Fruit fly (Drosophila melanogaster) whole organism, embryonic: ENCODE results near the gene Amacr.
A peak's percentile ranks its signal among the peaks of the same experiment; 100 is the strongest.

Experiments
- Awh ChIP-seq: fragments of 200-800 bp; sonication (Bioruptor generic); IDR thresholded peaks from 2 replicates; pipeline ENCODE4, ENCODE4 v1.3.6; 2022; ENCODE audit warnings: missing biosample characterization, missing genetic modification characterization
- Bgb ChIP-seq: fragments of 200-800 bp; sonication (Bioruptor generic); IDR thresholded peaks from 2 replicates; pipeline ENCODE4 v1.3.6; 2022; ENCODE audit warnings: missing biosample characterization, missing genetic modification characterization; ENCODE audit not compliant: partially characterized antibody
- CG10147 ChIP-seq: fragments of 200-800 bp; sonication (Bioruptor generic); optimal IDR thresholded peaks from 2 replicates; lab custom pipeline; 2019; ENCODE audit warnings: missing biosample characterization, mild to moderate bottlenecking, missing genetic modification characterization, moderate library complexity
- CG10321 ChIP-seq: fragments of 200-800 bp; sonication (Bioruptor generic); IDR thresholded peaks from 2 replicates; pipeline ENCODE4 v1.3.6; 2022; ENCODE audit warnings: missing biosample characterization, missing genetic modification characterization
- CG11504 ChIP-seq: fragments of 200-800 bp; sonication (Bioruptor generic); optimal IDR thresholded peaks from 3 replicates; lab custom pipeline; 2019; ENCODE audit warnings: missing biosample characterization, mild to moderate bottlenecking, missing genetic modification characterization, moderate library complexity
- CG11560 ChIP-seq: fragments of 200-800 bp; sonication (Bioruptor generic); IDR thresholded peaks from 3 replicates; pipeline ENCODE4 v1.3.6; 2022; ENCODE audit warnings: missing biosample characterization, missing genetic modification characterization
- CG11695 ChIP-seq: fragments of 200-800 bp; sonication (Bioruptor generic); IDR thresholded peaks from 3 replicates; pipeline ENCODE4 v1.3.6; 2022; ENCODE audit warnings: missing biosample characterization, missing genetic modification characterization
- CG12104 ChIP-seq: fragments of 200-800 bp; sonication (Bioruptor generic); optimal IDR thresholded peaks from 3 replicates; lab custom pipeline; 2016; ENCODE audit warnings: missing biosample characterization, missing genetic modification characterization
- CG12769 ChIP-seq: fragments of 200-800 bp; sonication (Bioruptor generic); optimal IDR thresholded peaks from 2 replicates; lab custom pipeline; 2019; ENCODE audit warnings: missing biosample characterization, mild to moderate bottlenecking, missing genetic modification characterization, moderate library complexity
- CG12942 ChIP-seq: fragments of 200-800 bp; sonication (Bioruptor generic); optimal IDR thresholded peaks from 3 replicates; lab custom pipeline; 2016; ENCODE audit warnings: missing biosample characterization, missing genetic modification characterization
- CG14710 ChIP-seq: fragments of 200-800 bp; sonication (Bioruptor generic); optimal IDR thresholded peaks from 3 replicates; lab custom pipeline; 2019; ENCODE audit warnings: missing biosample characterization, mild to moderate bottlenecking, missing genetic modification characterization, moderate library complexity
- CG17568 ChIP-seq: fragments of 200-800 bp; sonication (Bioruptor generic); optimal IDR thresholded peaks from 2 replicates; lab custom pipeline; 2018; ENCODE audit warnings: missing biosample characterization, mild to moderate bottlenecking, missing genetic modification characterization, moderate library complexity
- CG17829 ChIP-seq: fragments of 200-800 bp; optimal IDR thresholded peaks from 2 replicates; lab custom pipeline; 2019; ENCODE audit warnings: missing biosample characterization, mild to moderate bottlenecking, missing genetic modification characterization, moderate library complexity
- CG31441 ChIP-seq: fragments of 200-800 bp; sonication (Bioruptor generic); IDR thresholded peaks from 2 replicates; pipeline ENCODE4 v1.3.6; 2022; ENCODE audit warnings: missing biosample characterization, missing genetic modification characterization
- CG32532 ChIP-seq: fragments of 200-800 bp; sonication (Bioruptor generic); IDR thresholded peaks from 2 replicates; pipeline ENCODE4 v1.3.6; 2022; ENCODE audit warnings: missing biosample characterization, missing genetic modification characterization
- CG4617 ChIP-seq: fragments of 200-800 bp; sonication (Bioruptor generic); optimal IDR thresholded peaks from 3 replicates; lab custom pipeline; 2016; ENCODE audit warnings: missing biosample characterization, missing genetic modification characterization, borderline replicate concordance
- CG4820 ChIP-seq: fragments of 200-800 bp; sonication (Bioruptor generic); optimal IDR thresholded peaks from 3 replicates; lab custom pipeline; 2016; ENCODE audit warnings: missing biosample characterization, missing genetic modification characterization
- CG6175 ChIP-seq: fragments of 200-800 bp; sonication (Bioruptor generic); IDR thresholded peaks from 3 replicates; pipeline ENCODE4 v1.3.6; 2022; ENCODE audit warnings: missing biosample characterization, missing genetic modification characterization
- CG6654 ChIP-seq: fragments of 200-800 bp; sonication (Bioruptor generic); optimal IDR thresholded peaks from 2 replicates; lab custom pipeline; 2017; ENCODE audit warnings: missing biosample characterization, mild to moderate bottlenecking, missing genetic modification characterization
- CG6689 ChIP-seq: fragments of 200-800 bp; sonication (Bioruptor generic); IDR thresholded peaks from 2 replicates; pipeline ENCODE4 v1.3.6; 2022; ENCODE audit warnings: missing biosample characterization, missing genetic modification characterization
- CG6765 ChIP-seq: fragments of 200-800 bp; sonication (Bioruptor generic); optimal IDR thresholded peaks from 3 replicates; lab custom pipeline; 2017; ENCODE audit warnings: missing biosample characterization, mild to moderate bottlenecking, missing genetic modification characterization
- CG7786 ChIP-seq: fragments of 200-800 bp; sonication (Bioruptor generic); optimal IDR thresholded peaks from 2 replicates; lab custom pipeline; 2016; ENCODE audit warnings: missing biosample characterization, missing genetic modification characterization
- Dad ChIP-seq: fragments of 200-800 bp; sonication (Bioruptor generic); optimal IDR thresholded peaks from 3 replicates; lab custom pipeline; 2016; ENCODE audit warnings: missing biosample characterization, missing genetic modification characterization
- Dfd ChIP-seq, 2 experiments: fragments of >200 bp; optimal IDR thresholded peaks; 2 replicates each; lab custom pipeline; 2017; ENCODE audit warnings: missing biosample characterization in 2 of 2, missing genetic modification characterization in 2 of 2
- E2f2 ChIP-seq: fragments of 200-800 bp; sonication (Bioruptor generic); IDR thresholded peaks from 2 replicates; pipeline ENCODE4 v1.3.6; 2022; ENCODE audit warnings: missing biosample characterization, missing genetic modification characterization
- Fer1 ChIP-seq: fragments of 200-800 bp; sonication (Bioruptor generic); optimal IDR thresholded peaks from 2 replicates; lab custom pipeline; 2017; ENCODE audit warnings: missing biosample characterization, mild to moderate bottlenecking, missing genetic modification characterization
- HLHmδ ChIP-seq: fragments of 200-800 bp; sonication (Bioruptor generic); optimal IDR thresholded peaks from 2 replicates; lab custom pipeline; 2018; ENCODE audit warnings: missing biosample characterization, mild to moderate bottlenecking, missing genetic modification characterization, moderate library complexity
- Hey ChIP-seq: fragments of 200-800 bp; sonication (Bioruptor generic); optimal IDR thresholded peaks from 3 replicates; lab custom pipeline; 2018; ENCODE audit warnings: missing biosample characterization, mild to moderate bottlenecking, missing genetic modification characterization
- MESR4 ChIP-seq: fragments of 200-800 bp; sonication (Bioruptor generic); optimal IDR thresholded peaks from 2 replicates; lab custom pipeline; 2018; ENCODE audit warnings: missing biosample characterization, mild to moderate bottlenecking, missing genetic modification characterization, moderate library complexity
- Max ChIP-seq: fragments of 200-800 bp; sonication (Bioruptor generic); optimal IDR thresholded peaks from 2 replicates; lab custom pipeline; 2016; ENCODE audit warnings: missing biosample characterization, mild to moderate bottlenecking, missing genetic modification characterization
- Oli ChIP-seq: fragments of 200-800 bp; sonication (Bioruptor generic); optimal IDR thresholded peaks from 2 replicates; lab custom pipeline; 2018; ENCODE audit warnings: missing biosample characterization, mild to moderate bottlenecking, missing genetic modification characterization, moderate library complexity
- Sin3A ChIP-seq: fragments of >200 bp; optimal IDR thresholded peaks from 2 replicates; lab custom pipeline; 2018
- ash1 ChIP-seq: fragments of 200-800 bp; sonication (Bioruptor generic); optimal IDR thresholded peaks from 2 replicates; lab custom pipeline; 2018; ENCODE audit warnings: missing biosample characterization, mild to moderate bottlenecking, missing genetic modification characterization
- cg ChIP-seq: fragments of 200-800 bp; sonication (Bioruptor generic); optimal IDR thresholded peaks from 3 replicates; lab custom pipeline; 2019; ENCODE audit warnings: missing biosample characterization, mild to moderate bottlenecking, missing genetic modification characterization, moderate library complexity
- croc ChIP-seq: fragments of 200-800 bp; sonication (Bioruptor generic); conservative IDR thresholded peaks from 3 replicates; pipeline ENCODE4 v1.3.6; 2022; ENCODE audit warnings: missing biosample characterization, missing genetic modification characterization
- cwo ChIP-seq: fragments of 200-800 bp; sonication (Bioruptor generic); optimal IDR thresholded peaks from 3 replicates; lab custom pipeline; 2017; ENCODE audit warnings: missing biosample characterization, missing genetic modification characterization, mild to moderate bottlenecking, moderate library complexity, missing genetic modification reagents
- ems ChIP-seq: fragments of 200-800 bp; sonication (Bioruptor generic); optimal IDR thresholded peaks from 3 replicates; lab custom pipeline; 2016; ENCODE audit warnings: missing biosample characterization, missing genetic modification characterization
- exex ChIP-seq: fragments of 200-800 bp; sonication (Bioruptor generic); optimal IDR thresholded peaks from 4 replicates; lab custom pipeline; 2018; ENCODE audit warnings: missing biosample characterization, mild to moderate bottlenecking, missing genetic modification characterization, moderate library complexity
- fru ChIP-seq: fragments of >200 bp; optimal IDR thresholded peaks from 2 replicates; lab custom pipeline; 2017
- gcm2 ChIP-seq: fragments of 200-800 bp; sonication (Bioruptor generic); optimal IDR thresholded peaks from 2 replicates; lab custom pipeline; 2016; ENCODE audit warnings: missing biosample characterization, missing genetic modification characterization
- grn ChIP-seq: fragments of 200-800 bp; sonication (Bioruptor generic); optimal IDR thresholded peaks from 3 replicates; lab custom pipeline; 2017; ENCODE audit warnings: missing biosample characterization, missing genetic modification characterization
- klu ChIP-seq: fragments of 200-800 bp; sonication (Bioruptor generic); IDR thresholded peaks from 2 replicates; pipeline ENCODE4 v1.3.6; 2022; ENCODE audit warnings: missing biosample characterization, missing genetic modification characterization
- lbe ChIP-seq: fragments of 200-800 bp; sonication (Bioruptor generic); optimal IDR thresholded peaks from 2 replicates; lab custom pipeline; 2016; ENCODE audit warnings: missing biosample characterization, mild to moderate bottlenecking, missing genetic modification characterization
- lmd ChIP-seq: fragments of 200-800 bp; sonication (Bioruptor generic); IDR thresholded peaks from 2 replicates; pipeline ENCODE4 v1.3.6; 2022; ENCODE audit warnings: missing biosample characterization, missing genetic modification characterization
- odd ChIP-seq: fragments of 200-800 bp; sonication (Bioruptor generic); optimal IDR thresholded peaks from 2 replicates; lab custom pipeline; 2017; ENCODE audit warnings: missing biosample characterization, mild to moderate bottlenecking, missing genetic modification characterization
- onecut ChIP-seq: fragments of 200-800 bp; sonication (Bioruptor generic); IDR thresholded peaks from 2 replicates; pipeline ENCODE4 v1.3.6; 2022; ENCODE audit warnings: missing biosample characterization, missing genetic modification characterization
- row ChIP-seq: fragments of 200-800 bp; sonication (Bioruptor generic); IDR thresholded peaks from 3 replicates; pipeline ENCODE4 v1.3.6; 2022; ENCODE audit warnings: missing biosample characterization, missing genetic modification characterization
- scrt ChIP-seq: fragments of 200-800 bp; sonication (Bioruptor generic); optimal IDR thresholded peaks from 2 replicates; lab custom pipeline; 2018; ENCODE audit warnings: missing biosample characterization, mild to moderate bottlenecking, missing genetic modification characterization, moderate library complexity
- sim ChIP-seq: fragments of 200-800 bp; sonication (Bioruptor generic); IDR thresholded peaks from 2 replicates; pipeline ENCODE4 v1.3.6; 2022; ENCODE audit warnings: missing biosample characterization, missing genetic modification characterization
- tap ChIP-seq: fragments of 200-800 bp; optimal IDR thresholded peaks from 3 replicates; lab custom pipeline; 2019; ENCODE audit warnings: missing biosample characterization, mild to moderate bottlenecking, missing genetic modification characterization, moderate library complexity
- ttk ChIP-seq: fragments of 200-800 bp; sonication (Bioruptor generic); IDR thresholded peaks from 2 replicates; pipeline ENCODE4 v2.1.2; 2022; ENCODE audit warnings: missing biosample characterization, missing genetic modification characterization
- zf30C ChIP-seq: fragments of 200-800 bp; sonication (Bioruptor generic); optimal IDR thresholded peaks from 3 replicates; lab custom pipeline; 2018; ENCODE audit warnings: missing biosample characterization, mild to moderate bottlenecking, missing genetic modification characterization

The Amacr gene

dm6 chr2L:20770242-20770769 is 18.2 kb upstream of the Amacr start, which contains the start of gene cad (continued):
- TF ChIP-seq onecut (GFP tag; lab: Robert Waterston, UW) (no peak), klu (GFP tag; lab: Robert Waterston, UW) (no peak), CG6175 (0 out of 3 replicates have a peak, but pooled peaks have one; percentile 19), Dad (no peak), CG10147 (GFP tag; lab: Kevin White, UChicago) (no peak), tap (no peak), HLHmδ (peak; percentile 3), CG17568 (no peak), Dfd (GFP tag; optimal IDR thresholded peaks at IDR 0.05; lab: Kevin White, UChicago) (no peak), E2f2 (GFP tag; lab: Robert Waterston, UW) (peak; percentile 20; the same call in 1 of the 2 replicates), CG11560 (no peak), CG7786 (no peak), CG4820 (GFP tag; lab: Kevin White, UChicago) (no peak), CG14710 (tag; lab: Kevin White, UChicago) (peak; percentile 9), exex (tag; lab: Kevin White, UChicago) (no peak), lbe (GFP tag; lab: Kevin White, UChicago) (peak; percentile 13), CG12942 (GFP tag; lab: Kevin White, UChicago) (no peak), Awh (GFP tag; lab: Robert Waterston, UW) (no peak), odd (GFP tag; lab: Kevin White, UChicago) (no peak), Max (GFP tag; lab: Kevin White, UChicago) (no peak), CG6689 (GFP tag; lab: Robert Waterston, UW) (0 out of 2 replicates have a peak, but pooled peaks have one; percentile 18), row (GFP tag; lab: Robert Waterston, UW) (no peak), croc (no peak), CG6654 (no peak), CG11695 (GFP tag; lab: Robert Waterston, UW) (no peak), CG32532 (GFP tag; lab: Robert Waterston, UW) (peak; percentile 52; the same call in 1 of the 2 replicates), scrt (GFP tag; lab: Kevin White, UChicago) (peak; percentile 9), zf30C (no peak), ash1 (peak; percentile 53), Bgb (GFP tag; lab: Robert Waterston, UW) (peak; percentile 59; the same call in 1 of the 2 replicates), fru (lab: Kevin White, UChicago) (no peak), CG10321 (GFP tag; lab: Robert Waterston, UW) (peak; percentile 99), CG11504 (no peak), CG6765 (GFP tag; lab: Kevin White, UChicago) (peak; percentile 39), ttk (peak; percentile 51), Hey (no peak), ems (GFP tag; lab: Kevin White, UChicago) (no peak), sim (GFP tag; lab: Robert Waterston, UW) (0 out of 2 replicates have a peak, but pooled peaks have one; percentile 20), gcm2 (GFP tag; lab: Kevin White, UChicago) (no peak), Oli (tag; lab: Kevin White, UChicago) (no peak), CG31441 (GFP tag; lab: Robert Waterston, UW) (no peak), MESR4 (GFP tag; lab: Kevin White, UChicago) (no peak), grn (GFP tag; lab: Kevin White, UChicago) (peak; percentile 97), CG12769 (tag; lab: Kevin White, UChicago) (no peak), CG17829 (tag; lab: Kevin White, UChicago) (peak; percentile 47), cg (GFP tag; lab: Kevin White, UChicago) (peak; percentile 15), CG12104 (GFP tag; lab: Kevin White, UChicago) (no peak), Sin3A (lab: Kevin White, UChicago) (no peak), CG4617 (no peak), cwo (GFP tag; lab: Kevin White, UChicago) (no peak), lmd (no peak), Fer1 (GFP tag; lab: Kevin White, UChicago) (no peak)
